Worm (Caenorhabditis elegans): Measurements from ENCODE around the gene srw-136.

- no peak for TF ChIP-seq B0336.3 (GFP tag; IDR thresholded peaks at IDR 0.05)
- no peak for TF ChIP-seq nfya-1 (tag; optimal IDR thresholded peaks at IDR 0.05; ENCODE audit: borderline replicate concordance, insufficient read depth)
- TF ChIP-seq zfh-2 (GFP tag; conservative IDR thresholded peaks at IDR 0.05): no peak
- no peak for TF ChIP-seq bed-1 (GFP tag; IDR thresholded peaks at IDR 0.05)
- no peak for TF ChIP-seq madf-8 (GFP tag; conservative IDR thresholded peaks at IDR 0.05)
- no peak for TF ChIP-seq snpc-4 (GFP tag; optimal IDR thresholded peaks at IDR 0.05)
- no peak for TF ChIP-seq snpc-4 (tag; optimal IDR thresholded peaks at IDR 0.05)
- TF ChIP-seq ets-4 (GFP tag; optimal IDR thresholded peaks at IDR 0.05): no peak
- TF ChIP-seq F23B12.7 (tag; optimal IDR thresholded peaks at IDR 0.05; ENCODE audit: insufficient read depth): no peak
- no peak for TF ChIP-seq efl-1 (GFP tag; optimal IDR thresholded peaks at IDR 0.05)
- TF ChIP-seq F57A8.1 (GFP tag; optimal IDR thresholded peaks at IDR 0.05): no peak
- TF ChIP-seq cebp-2 (GFP tag; IDR thresholded peaks at IDR 0.05): no peak
- no peak for TF ChIP-seq sea-2 (GFP tag; IDR thresholded peaks at IDR 0.05)
Observed at ce11 chrV:3032343-3032742, 22.0 kb upstream of the srw-136 start, which contains the start of gene irld-38.
